Worm (Caenorhabditis elegans) whole organism, L2 larva: ENCODE data around the gene srh-122.
A peak's percentile ranks its signal among the peaks of the same experiment; 100 is the strongest.

ENCODE experiments used
- C34F6.9 ChIP-seq: fragments of 150-350 bp; optimal IDR thresholded peaks from 2 replicates; lab custom pipeline; 2014; ENCODE audit warnings: missing biosample characterization, missing genetic modification characterization
- F13H6.1 ChIP-seq: sonication (generic microtip); optimal IDR thresholded peaks from 2 replicates; lab custom pipeline; 2016; ENCODE audit warnings: missing genetic modification characterization, missing compliant biosample characterization
- R02D3.7 ChIP-seq: fragments of 150-350 bp; optimal IDR thresholded peaks from 2 replicates; lab custom pipeline; 2014; ENCODE audit warnings: missing biosample characterization, missing genetic modification characterization
- Y55F3AM.14 ChIP-seq: fragments of 200-800 bp; sonication (Bioruptor generic); optimal IDR thresholded peaks from 2 replicates; lab custom pipeline; 2018; ENCODE audit warnings: mild to moderate bottlenecking, missing genetic modification characterization, missing compliant biosample characterization
- ama-1 ChIP-seq: fragments of 150-350 bp; optimal IDR thresholded peaks from 2 replicates; lab custom pipeline; 2018; ENCODE audit warnings: inconsistent platforms
- blmp-1 ChIP-seq: sonication (generic microtip); optimal IDR thresholded peaks from 2 replicates; lab custom pipeline; 2017; ENCODE audit warnings: missing genetic modification characterization, mild to moderate bottlenecking, missing compliant biosample characterization, antibody characterized with exemption, moderate library complexity; ENCODE audit not compliant: insufficient read depth
- ceh-16 ChIP-seq: fragments of 150-350 bp; optimal IDR thresholded peaks from 2 replicates; lab custom pipeline; 2014; ENCODE audit warnings: missing biosample characterization, missing genetic modification characterization
- ceh-82 ChIP-seq: fragments of 150-350 bp; optimal IDR thresholded peaks from 2 replicates; lab custom pipeline; 2014; ENCODE audit warnings: missing biosample characterization, missing genetic modification characterization
- crh-2 ChIP-seq: sonication (generic microtip); optimal IDR thresholded peaks from 2 replicates; lab custom pipeline; 2017; ENCODE audit warnings: missing biosample characterization, missing genetic modification characterization
- dmd-4 ChIP-seq: sonication (generic microtip); optimal IDR thresholded peaks from 2 replicates; lab custom pipeline; 2017; ENCODE audit warnings: missing biosample characterization, missing genetic modification characterization
- egl-27 ChIP-seq: sonication (generic microtip); optimal IDR thresholded peaks from 3 replicates; lab custom pipeline; 2017; ENCODE audit warnings: missing biosample characterization, missing genetic modification reagents, missing genetic modification characterization
- elt-1 ChIP-seq: fragments of 150-350 bp; optimal IDR thresholded peaks from 2 replicates; lab custom pipeline; 2014; ENCODE audit warnings: missing biosample characterization, missing genetic modification characterization
- elt-3 ChIP-seq: sonication (generic microtip); optimal IDR thresholded peaks from 2 replicates; lab custom pipeline; 2017; ENCODE audit warnings: missing biosample characterization, missing genetic modification characterization
- gmeb-1 ChIP-seq: fragments of 150-350 bp; optimal IDR thresholded peaks from 2 replicates; lab custom pipeline; 2014; ENCODE audit warnings: missing biosample characterization, missing genetic modification characterization
- lin-13 ChIP-seq: fragments of 150-350 bp; optimal IDR thresholded peaks from 2 replicates; lab custom pipeline; 2014; ENCODE audit warnings: missing biosample characterization, missing genetic modification reagents, missing genetic modification characterization
- lsy-2 ChIP-seq, 2 experiments: fragments of 150-350 bp in 1 of 2; sonication (generic microtip) in 1 of 2; optimal IDR thresholded peaks; 2 replicates each; lab custom pipeline; 2014 to 2017; ENCODE audit warnings: missing biosample characterization in 2 of 2, missing genetic modification characterization in 2 of 2
- nhr-10 ChIP-seq: sonication (generic microtip); optimal IDR thresholded peaks from 2 replicates; lab custom pipeline; 2017; ENCODE audit warnings: missing biosample characterization, missing genetic modification characterization
- nhr-11 ChIP-seq: fragments of 150-350 bp; optimal IDR thresholded peaks from 2 replicates; lab custom pipeline; 2014; ENCODE audit warnings: missing biosample characterization, missing genetic modification characterization
- nhr-12 ChIP-seq: fragments of 150-350 bp; optimal IDR thresholded peaks from 2 replicates; lab custom pipeline; 2014; ENCODE audit warnings: missing biosample characterization, missing genetic modification characterization
- nhr-21 ChIP-seq: fragments of 150-350 bp; optimal IDR thresholded peaks from 2 replicates; lab custom pipeline; 2014; ENCODE audit warnings: missing biosample characterization, missing genetic modification characterization
- nhr-23 ChIP-seq: fragments of 150-350 bp; optimal IDR thresholded peaks from 2 replicates; lab custom pipeline; 2014; ENCODE audit warnings: missing biosample characterization, missing genetic modification reagents, missing genetic modification characterization
- nhr-237 ChIP-seq: fragments of 150-350 bp; optimal IDR thresholded peaks from 2 replicates; lab custom pipeline; 2014; ENCODE audit warnings: missing biosample characterization, missing genetic modification characterization
- nhr-25 ChIP-seq: fragments of 150-350 bp; sonication (generic microtip); optimal IDR thresholded peaks from 3 replicates; lab custom pipeline; 2014; ENCODE audit warnings: missing biosample characterization, missing genetic modification characterization
- nhr-6 ChIP-seq: fragments of 150-350 bp; optimal IDR thresholded peaks from 2 replicates; lab custom pipeline; 2014; ENCODE audit warnings: missing biosample characterization, missing genetic modification characterization
- nhr-77 ChIP-seq: fragments of 150-350 bp; optimal IDR thresholded peaks from 2 replicates; lab custom pipeline; 2014; ENCODE audit warnings: missing biosample characterization, missing genetic modification characterization
- sem-4 ChIP-seq: fragments of 150-350 bp; optimal IDR thresholded peaks from 2 replicates; lab custom pipeline; 2014; ENCODE audit warnings: missing biosample characterization, missing genetic modification reagents, missing genetic modification characterization
- sma-3 ChIP-seq: sonication (generic microtip); optimal IDR thresholded peaks from 2 replicates; lab custom pipeline; 2016; ENCODE audit warnings: missing genetic modification reagents, missing genetic modification characterization, missing compliant biosample characterization
- sma-9 ChIP-seq, 2 experiments: fragments of 150-350 bp in 1 of 2; sonication (generic microtip) in 1 of 2; optimal IDR thresholded peaks; 2 replicates each; lab custom pipeline; 2014 to 2016; ENCODE audit warnings: missing genetic modification characterization in 2 of 2, mild to moderate bottlenecking in 1 of 2, missing biosample characterization in 1 of 2, missing compliant biosample characterization in 1 of 2, missing genetic modification reagents in 1 of 2, moderate library complexity in 1 of 2
- snpc-4 ChIP-seq: fragments of 150-350 bp; optimal IDR thresholded peaks from 2 replicates; lab custom pipeline; 2014; ENCODE audit warnings: missing biosample characterization, missing genetic modification characterization
- unc-55 ChIP-seq: fragments of 150-350 bp; sonication (generic microtip); optimal IDR thresholded peaks from 3 replicates; lab custom pipeline; 2014; ENCODE audit warnings: missing biosample characterization, missing genetic modification reagents, missing genetic modification characterization
- unc-62 ChIP-seq: fragments of 150-350 bp; optimal IDR thresholded peaks from 2 replicates; lab custom pipeline; 2014; ENCODE audit warnings: missing biosample characterization, missing genetic modification reagents, missing genetic modification characterization
- zag-1 ChIP-seq: fragments of 150-350 bp; optimal IDR thresholded peaks from 2 replicates; lab custom pipeline; 2014; ENCODE audit warnings: missing biosample characterization, missing genetic modification characterization
- ztf-1 ChIP-seq: fragments of 200-800 bp; sonication (Bioruptor generic); conservative IDR thresholded peaks from 2 replicates; pipeline ENCODE4 v1.3.6; 2022; ENCODE audit warnings: missing genetic modification characterization, missing compliant biosample characterization

srh-122 gene

DNA sequence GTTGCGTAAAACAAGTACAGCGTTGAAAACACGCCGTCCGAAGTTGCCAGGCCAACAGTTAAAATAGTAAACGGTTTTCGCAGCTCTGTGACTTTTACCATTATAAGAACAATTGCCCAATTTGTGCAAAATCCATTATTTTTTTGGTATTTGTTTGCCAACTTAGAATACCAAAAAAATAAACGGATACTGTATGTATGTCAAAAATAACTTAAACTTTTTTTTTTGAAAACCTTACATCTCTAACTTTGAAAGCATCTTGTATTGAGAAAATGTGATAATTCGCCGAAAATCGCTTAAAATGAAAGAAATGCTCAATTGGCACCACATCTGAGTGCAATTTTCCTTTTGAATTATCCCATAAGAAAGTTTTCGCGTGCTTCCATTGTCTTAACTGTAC, 20.9 kb upstream of the srh-122 start, which contains the start of gene fbxa-199:
TSS of gene fbxa-199 (minus strand) at position 101 of the 400 bp plus-strand sequence.
- TF ChIP-seq unc-55 (GFP tag; lab: Kevin White, UChicago) = no peak
- no peak for TF ChIP-seq nhr-21
- no peak for TF ChIP-seq nhr-12

- TF ChIP-seq nhr-77 (tag; lab: Kevin White, UChicago) (no peak), F13H6.1 (tag; lab: Kevin White, UChicago) (no peak), ztf-1 (no peak), nhr-23 (tag; lab: Kevin White, UChicago) (no peak), nhr-11 (tag; lab: Kevin White, UChicago) (no peak), R02D3.7 (tag; lab: Kevin White, UChicago) (no peak), sem-4 (tag; lab: Kevin White, UChicago) (no peak), dmd-4 (tag; lab: Kevin White, UChicago) (no peak), sma-9 (GFP tag; optimal IDR thresholded peaks at IDR 0.05; lab: Kevin White, UChicago) (no peak), sma-9 (tag; optimal IDR thresholded peaks at IDR 0.05; lab: Kevin White, UChicago) (no peak), nhr-237 (tag; lab: Kevin White, UChicago) (no peak), Y55F3AM.14 (no peak), ceh-82 (tag; lab: Kevin White, UChicago) (no peak), lsy-2 (tag; optimal IDR thresholded peaks at IDR 0.05; lab: Kevin White, UChicago) (no peak), lin-13 (GFP tag; lab: Kevin White, UChicago) (no peak), elt-3 (tag; lab: Kevin White, UChicago) (no peak), C34F6.9 (tag; lab: Kevin White, UChicago) (no peak), ceh-16 (tag; lab: Kevin White, UChicago) (no peak), crh-2 (no peak)
Observed at ce11 chrV:15397139-15397538, 19.3 kb upstream of the srh-122 start.

DNA sequence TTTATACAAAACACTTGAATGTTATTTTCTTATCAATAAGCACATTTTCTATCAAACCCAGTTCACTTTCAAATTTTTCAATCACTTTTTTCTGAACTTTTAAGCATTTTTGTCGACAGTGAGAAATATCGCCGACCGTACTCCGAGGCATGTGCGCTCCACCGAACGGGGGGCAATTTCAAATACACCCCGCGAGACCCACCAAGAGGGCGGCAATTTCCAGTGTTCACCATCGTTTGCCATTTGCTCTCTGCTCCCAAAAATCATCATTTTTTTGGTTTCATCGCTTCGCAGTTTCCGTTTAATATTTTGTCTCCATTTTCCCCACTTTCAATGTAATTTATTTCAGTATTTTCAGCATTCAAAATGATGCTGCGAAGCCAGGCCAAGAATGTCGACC, 17.5 kb upstream of the srh-122 start, which contains the start of gene cyb-3:
TSS of gene cyb-3 (plus strand) at position 350 of the 400 bp plus-strand sequence.
- TF ChIP-seq ama-1 (lab: Kevin White, UChicago) (no peak), nhr-10 (tag; lab: Kevin White, UChicago) (no peak), unc-62 (GFP tag; lab: Kevin White, UChicago) (no peak), egl-27 (no peak), nhr-21 (no peak), C34F6.9 (tag; lab: Kevin White, UChicago) (no peak), elt-1 (no peak), unc-55 (GFP tag; lab: Kevin White, UChicago) (no peak), F13H6.1 (tag; lab: Kevin White, UChicago) (no peak), nhr-11 (tag; lab: Kevin White, UChicago) (no peak), lin-13 (GFP tag; lab: Kevin White, UChicago) (no peak), nhr-25 (tag; lab: Kevin White, UChicago) (no peak), ztf-1 (no peak), nhr-237 (tag; lab: Kevin White, UChicago) (no peak), lsy-2 (tag; optimal IDR thresholded peaks at IDR 0.05; lab: Kevin White, UChicago) (no peak), blmp-1 (tag; lab: Kevin White, UChicago) (no peak), sma-3 (no peak)

DNA sequence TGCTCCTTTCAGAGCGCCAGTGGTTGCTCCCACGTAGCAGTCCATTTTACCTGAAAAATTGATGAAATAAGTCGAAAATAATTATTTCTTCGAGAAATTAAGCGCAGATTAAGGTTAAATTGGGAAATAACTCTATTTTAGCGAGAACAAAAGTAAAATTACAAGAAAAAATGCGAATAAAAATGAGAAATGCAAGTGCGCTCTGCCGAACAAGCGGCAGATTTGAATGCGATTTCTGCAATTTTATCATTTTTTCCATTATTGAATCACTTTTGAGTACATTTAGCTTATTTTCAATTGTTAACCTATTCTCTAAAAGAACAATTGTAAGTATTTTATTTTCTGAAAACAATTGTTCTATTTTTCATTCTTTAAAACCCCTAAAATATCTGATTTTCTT, 17.1 kb upstream of the srh-122 start, which contains the start of gene T06E6.1:
TSS of gene T06E6.1 (minus strand) at position 56 of the 400 bp plus-strand sequence.
- no peak for TF ChIP-seq unc-62 (GFP tag; lab: Kevin White, UChicago)
- no peak for TF ChIP-seq R02D3.7 (tag; lab: Kevin White, UChicago)
- peak; percentile 68 for TF ChIP-seq gmeb-1 (tag; lab: Kevin White, UChicago)
- peak; percentile 28 for TF ChIP-seq lin-13 (GFP tag; lab: Kevin White, UChicago)
- peak in 1 of 2 experiments; percentile 23 for TF ChIP-seq lsy-2 (tag; optimal IDR thresholded peaks at IDR 0.05; lab: Kevin White, UChicago)
- peak; percentile 5 for TF ChIP-seq unc-55 (GFP tag; lab: Kevin White, UChicago)

DNA sequence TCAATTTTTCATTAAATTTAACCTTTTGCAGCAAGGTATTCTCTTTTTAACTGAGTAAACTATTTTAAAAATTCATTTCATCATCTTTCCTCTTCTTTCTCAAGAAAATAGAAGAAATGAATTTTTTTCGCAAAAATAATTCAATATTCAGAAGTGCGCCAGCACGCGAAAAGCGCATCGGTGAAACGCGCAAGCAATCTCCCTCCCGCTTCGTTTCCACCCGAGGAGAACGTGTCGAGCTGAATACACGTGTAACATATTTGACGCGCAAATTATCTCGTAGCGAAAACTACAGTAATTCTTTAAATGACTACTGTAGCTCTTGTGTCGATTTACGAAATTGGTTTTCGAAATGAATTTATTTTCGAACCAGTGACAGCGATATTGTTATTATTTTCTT, 14.3 kb upstream of the srh-122 start:
- TF ChIP-seq unc-55 (GFP tag; lab: Kevin White, UChicago) (no peak), egl-27 (no peak), unc-62 (GFP tag; lab: Kevin White, UChicago) (no peak), gmeb-1 (tag; lab: Kevin White, UChicago) (no peak), snpc-4 (tag; lab: Kevin White, UChicago) (no peak), ztf-1 (no peak), elt-1 (no peak), nhr-11 (tag; lab: Kevin White, UChicago) (no peak), crh-2 (no peak), nhr-21 (no peak), nhr-6 (tag; lab: Kevin White, UChicago) (no peak), zag-1 (no peak), nhr-77 (tag; lab: Kevin White, UChicago) (no peak)
